Worm (Caenorhabditis elegans): ENCODE data around the gene Y94H6A.7.
"Not testable (repeated sequence)": the region's sequence is repeated elsewhere in the genome, so short reads cannot be mapped to it uniquely, and the experiment has no call there.

Y94H6A.7 gene

ce11 chrIV:2716474-2716873, at the start of gene Y94H6A.7:
Y94H6A.7 (minus strand) TSS chrIV:2716574.
- TF ChIP-seq unc-62 (GFP tag; optimal IDR thresholded peaks at IDR 0.05), result not testable (repeated sequence)

DNA sequence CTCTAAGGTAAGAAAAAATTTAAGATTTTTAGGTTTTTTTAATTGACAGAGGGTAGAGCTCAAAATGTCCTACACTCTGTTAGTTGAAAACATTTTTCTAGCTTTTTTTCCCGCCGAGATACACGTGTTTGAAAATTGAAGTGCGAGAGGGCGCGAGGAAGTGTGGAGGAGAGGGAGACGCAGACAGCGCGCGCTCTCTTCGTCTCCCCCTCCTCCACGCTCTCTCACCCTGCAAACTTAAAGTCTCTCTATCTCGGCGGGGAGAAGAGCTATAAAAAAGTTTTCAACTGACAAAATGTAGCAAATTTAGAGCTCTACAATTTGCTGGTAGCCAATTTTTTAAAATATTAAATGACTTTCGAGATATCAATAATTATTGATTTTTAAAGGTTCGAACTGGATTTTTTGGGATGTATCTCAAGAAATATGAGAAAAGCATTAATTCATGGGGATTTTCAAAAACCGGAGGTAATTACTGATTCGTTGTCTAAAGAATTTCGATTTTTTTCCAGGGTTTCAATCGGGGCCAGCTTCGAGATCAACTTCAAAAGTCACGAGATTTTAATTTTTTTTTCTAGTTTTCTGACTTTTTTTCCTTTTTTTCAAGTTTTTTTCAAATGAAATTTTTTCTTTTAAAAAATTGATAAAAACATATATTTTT, 48.8 kb upstream of the Y94H6A.7 start:
- no peak for TF ChIP-seq unc-62 (GFP tag; optimal IDR thresholded peaks at IDR 0.05)

DNA sequence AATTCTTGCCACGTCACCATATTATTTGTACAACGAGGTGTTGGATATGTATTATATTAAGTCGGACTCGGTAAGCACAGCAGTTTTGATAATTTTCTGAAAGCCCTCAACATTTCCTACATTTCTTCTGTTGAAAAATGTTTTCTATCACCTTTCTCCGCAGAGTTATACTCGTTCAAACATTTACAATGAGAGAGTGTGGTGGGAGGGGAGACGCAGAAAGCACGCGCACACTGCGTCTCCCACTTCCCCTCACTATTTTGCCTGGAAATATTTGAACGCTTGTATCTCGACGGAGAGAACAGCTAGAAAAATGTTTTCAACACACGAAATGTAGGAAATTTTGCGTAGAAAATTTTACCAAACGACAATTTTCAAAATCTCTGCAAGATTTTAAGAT, 47.8 kb upstream of the Y94H6A.7 start:
- TF ChIP-seq unc-62 (GFP tag; optimal IDR thresholded peaks at IDR 0.05), result no peak

DNA sequence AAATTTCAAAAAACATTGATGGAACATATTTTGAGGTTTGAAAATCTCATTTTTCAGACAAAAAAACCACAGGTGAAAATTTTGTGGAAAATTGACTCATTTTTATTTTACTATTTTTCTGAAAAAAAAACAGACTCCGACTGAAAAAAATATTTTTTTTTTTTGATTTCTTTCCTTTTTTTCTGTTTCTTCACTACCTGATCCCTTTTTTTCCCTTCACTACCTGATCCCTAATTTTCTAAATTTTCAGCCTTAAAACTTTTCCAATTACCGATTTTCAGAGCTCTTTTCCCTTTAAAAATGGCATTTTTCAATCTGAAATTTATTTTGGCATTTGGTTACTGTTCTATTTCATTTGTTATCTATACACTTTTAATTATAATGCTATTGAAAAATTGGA, 46.0 kb upstream of the Y94H6A.7 start, which contains the start of gene Y54G2A.77:
Y54G2A.77 (plus strand) TSS at position 301 of the 400 bp plus-strand sequence.
- no peak for TF ChIP-seq unc-62 (GFP tag; optimal IDR thresholded peaks at IDR 0.05)

DNA sequence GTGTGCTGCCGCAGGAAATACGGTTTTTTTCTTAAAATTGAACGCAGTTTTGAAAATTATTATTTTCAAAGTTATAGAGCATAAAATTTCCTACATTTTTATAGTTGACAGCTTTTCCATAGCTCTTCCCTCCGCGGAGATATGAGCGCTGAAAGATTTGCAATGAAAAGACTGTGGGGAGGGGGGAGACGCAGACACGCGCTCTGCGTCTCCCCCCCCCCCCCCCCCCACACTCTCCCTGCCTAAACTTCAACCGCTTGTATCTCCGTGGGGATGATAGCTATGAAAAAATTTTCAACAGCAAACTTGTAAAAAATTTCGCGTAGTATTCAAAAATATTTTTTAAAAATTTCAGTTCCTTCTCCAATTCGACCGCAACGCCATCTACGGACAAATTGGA, 45.1 kb upstream of the Y94H6A.7 start:
- TF ChIP-seq unc-62 (GFP tag; optimal IDR thresholded peaks at IDR 0.05), result no peak

DNA sequence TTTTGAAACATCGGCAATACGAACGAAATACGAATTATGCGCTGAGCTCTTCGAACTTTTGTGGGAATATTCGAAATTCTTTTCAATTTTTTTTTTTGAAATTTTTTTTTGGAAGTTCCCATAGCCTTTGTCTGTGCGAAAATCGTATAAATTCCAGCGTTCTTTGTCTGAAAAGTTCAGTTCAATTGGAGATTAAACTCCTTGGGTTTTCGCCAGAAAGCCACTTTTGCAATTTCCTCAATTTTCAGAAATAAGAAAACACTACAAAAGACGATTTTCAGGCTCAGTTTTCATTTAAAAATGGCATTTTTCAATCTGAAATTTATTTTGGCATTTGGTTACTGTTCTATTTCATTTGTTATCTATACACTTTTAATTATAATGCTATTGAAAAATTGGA, 42.8 kb upstream of the Y94H6A.7 start, which contains the start of gene Y54G2A.38:
Y54G2A.38 (plus strand) TSS at position 301 of the 400 bp plus-strand sequence.
- no peak for TF ChIP-seq unc-62 (GFP tag; optimal IDR thresholded peaks at IDR 0.05)

DNA sequence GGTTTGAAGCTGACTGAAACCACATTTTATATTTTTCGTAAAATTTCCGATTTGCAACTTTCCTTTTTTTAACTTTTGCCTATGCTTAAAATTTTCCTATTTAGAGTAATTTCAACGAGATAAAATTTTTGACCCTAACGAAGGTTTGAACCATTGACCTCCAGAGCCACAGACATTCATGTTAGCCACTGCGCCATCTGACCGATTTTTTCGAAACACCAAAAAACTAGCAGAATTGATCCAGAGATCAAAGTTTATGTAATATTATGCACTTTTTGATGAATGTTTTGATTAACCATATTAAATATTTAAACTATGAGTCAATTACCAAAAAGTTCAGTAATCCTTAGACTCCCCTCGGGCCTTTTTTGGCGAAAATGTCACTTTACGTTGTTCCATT, 41.7 kb upstream of the Y94H6A.7 start:
- no peak for TF ChIP-seq unc-62 (GFP tag; optimal IDR thresholded peaks at IDR 0.05)

- no peak for TF ChIP-seq unc-62 (GFP tag; optimal IDR thresholded peaks at IDR 0.05)
These were observed 37.2 kb upstream of the Y94H6A.7 start for ce11 chrIV:2753541-2753940.

DNA sequence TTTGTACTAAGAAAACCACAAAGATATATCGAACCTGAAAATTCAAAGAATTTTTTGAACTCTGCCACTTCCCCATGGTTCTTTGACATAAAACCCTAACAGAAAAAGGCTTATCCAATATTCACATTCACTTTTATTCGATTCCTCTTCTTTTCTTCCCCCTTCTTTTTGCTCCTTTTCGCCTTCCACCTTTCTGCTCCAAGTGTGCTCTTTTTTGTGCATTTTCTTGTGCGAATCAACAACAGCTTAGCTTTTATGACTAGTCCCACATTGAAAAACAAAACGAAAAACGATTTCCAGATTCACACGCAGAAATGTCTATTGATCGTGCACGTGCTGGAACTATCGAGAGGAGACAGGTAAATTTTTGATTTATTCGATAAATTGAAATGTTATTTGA, 35.2 kb upstream of the Y94H6A.7 start, which contains the start of gene Y54G2A.41:
Y54G2A.41 (plus strand) TSS at position 301 of the 400 bp plus-strand sequence.
- no peak for TF ChIP-seq unc-62 (GFP tag; optimal IDR thresholded peaks at IDR 0.05)

DNA sequence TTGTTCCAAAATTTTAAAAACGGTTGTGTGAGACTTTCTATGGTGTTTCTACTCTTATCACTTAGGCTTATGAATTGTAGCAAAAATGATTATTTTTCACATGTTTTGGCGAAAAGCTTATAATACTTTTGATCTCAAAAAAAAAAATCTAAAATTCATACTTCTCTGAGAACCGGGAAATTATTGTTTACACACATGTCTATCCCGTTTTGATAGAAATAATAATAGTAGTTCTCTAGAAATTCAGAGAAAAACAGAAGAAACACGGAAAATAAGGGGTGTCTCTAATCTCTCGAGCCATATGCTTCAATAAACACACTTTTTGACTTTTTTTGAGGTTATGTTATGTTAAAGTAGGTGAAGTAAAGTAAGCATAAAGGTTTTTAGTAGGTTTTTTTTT, 34.2 kb upstream of the Y94H6A.7 start:
- no peak for TF ChIP-seq unc-62 (GFP tag; optimal IDR thresholded peaks at IDR 0.05)

ce11 chrIV:2748863-2749451, 32.6 kb upstream of the Y94H6A.7 start:
- no peak for TF ChIP-seq unc-62 (GFP tag; optimal IDR thresholded peaks at IDR 0.05)

DNA sequence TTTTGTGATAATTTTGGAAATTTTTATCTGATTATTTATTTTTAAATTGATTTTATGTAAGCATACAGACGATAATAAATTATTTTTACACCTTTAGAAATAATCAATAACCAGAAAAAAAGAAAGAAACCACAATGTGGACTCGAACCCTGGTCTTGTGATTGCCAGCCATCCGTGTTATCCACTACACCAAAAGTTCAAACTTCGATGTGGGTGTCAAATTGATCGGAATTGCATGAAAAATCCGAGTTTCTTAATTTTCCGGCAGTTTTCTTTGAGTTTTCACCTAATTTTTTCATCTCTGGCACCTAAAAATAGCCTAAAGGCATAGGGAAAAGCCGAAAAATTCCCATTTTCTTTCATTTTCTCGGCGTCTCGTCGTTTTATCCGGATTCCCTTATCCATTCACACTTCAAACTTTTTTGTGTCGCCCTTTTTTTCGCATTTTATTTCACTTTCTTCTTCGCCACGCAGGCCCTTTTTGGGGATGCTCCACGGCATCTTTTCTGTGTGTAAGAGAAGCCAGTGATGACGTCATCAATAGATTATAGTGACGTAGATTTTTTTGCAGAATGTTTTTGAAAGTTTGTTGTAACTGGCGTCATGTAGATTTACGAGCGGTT, 31.1 kb upstream of the Y94H6A.7 start:
- TF ChIP-seq unc-62 (GFP tag; optimal IDR thresholded peaks at IDR 0.05), result no peak

DNA sequence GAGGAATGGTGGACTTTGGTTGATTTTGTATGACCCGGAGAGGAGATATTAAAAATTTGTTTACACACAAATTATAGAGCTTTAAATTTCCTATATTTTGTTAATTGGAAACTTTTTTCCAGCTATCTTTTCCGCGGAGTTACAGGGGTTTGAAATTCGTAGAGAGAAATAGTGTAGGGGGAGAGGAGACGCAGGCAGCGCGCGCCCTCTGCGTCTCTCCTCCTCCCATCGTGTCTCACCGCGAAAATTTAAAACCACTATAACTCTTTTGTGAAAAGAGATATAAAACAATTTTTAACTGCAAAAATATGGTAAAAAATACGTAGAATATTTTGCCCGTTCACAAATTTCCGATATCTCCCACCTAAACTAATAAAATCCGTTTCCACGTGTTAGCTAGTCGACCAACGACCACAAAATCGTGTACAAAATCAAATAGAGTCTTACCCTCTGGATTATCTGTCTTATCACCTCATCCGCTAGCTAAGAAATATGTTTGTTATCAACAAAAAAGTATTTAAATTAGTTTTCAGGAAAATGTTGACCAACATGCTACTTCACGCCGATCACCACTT, 26.2 kb upstream of the Y94H6A.7 start, which contains the start of gene nhr-277:
nhr-277 (plus strand) TSS at position 525 of the 575 bp plus-strand sequence.
- TF ChIP-seq unc-62 (GFP tag; optimal IDR thresholded peaks at IDR 0.05), result no peak

DNA sequence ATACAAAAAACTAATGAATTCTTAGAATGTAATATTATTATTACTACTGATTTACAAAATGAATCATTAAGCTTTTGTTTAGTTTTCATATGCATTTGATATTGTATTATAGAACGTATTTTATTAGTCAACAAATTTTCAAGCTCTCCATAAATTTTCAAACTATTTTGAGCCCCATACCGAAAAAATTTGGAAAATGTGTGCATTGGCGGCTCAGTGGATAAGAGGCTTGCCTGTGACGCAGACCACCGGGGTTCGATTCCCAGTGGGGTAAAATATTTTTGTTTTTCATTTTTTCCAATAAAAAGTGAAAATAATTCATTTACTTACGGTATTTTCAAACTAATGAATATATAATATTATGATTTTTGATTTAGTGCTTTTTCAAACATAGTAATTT, 22.1 kb upstream of the Y94H6A.7 start:
- TF ChIP-seq unc-62 (GFP tag; optimal IDR thresholded peaks at IDR 0.05), result no peak

DNA sequence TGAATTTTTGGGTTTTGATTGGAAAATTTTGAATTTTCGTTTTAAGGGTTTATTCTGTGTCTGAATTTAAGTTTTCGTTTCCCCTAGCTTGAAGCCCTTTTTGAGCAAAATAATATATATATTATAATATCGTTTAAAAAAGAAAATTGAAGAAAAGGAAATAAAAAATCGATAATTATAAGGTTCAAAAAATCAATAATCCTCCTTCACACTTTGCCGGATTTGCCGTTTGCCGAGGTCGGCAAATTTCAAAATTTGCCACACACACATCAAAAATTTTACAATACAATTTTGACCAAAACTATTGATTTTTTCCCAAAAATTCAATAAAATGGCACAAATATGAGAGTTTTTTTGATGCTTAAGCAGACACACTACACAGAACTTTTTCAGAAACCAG, 20.2 kb upstream of the Y94H6A.7 start:
- no peak for TF ChIP-seq unc-62 (GFP tag; optimal IDR thresholded peaks at IDR 0.05)

- no peak for TF ChIP-seq unc-62 (GFP tag; optimal IDR thresholded peaks at IDR 0.05)
These were observed 18.3 kb upstream of the Y94H6A.7 start for ce11 chrIV:2734675-2735074.
